Fruit fly (Drosophila melanogaster) whole organism, wandering third instar larva: ENCODE data around the gene Set.

Experiments used
- Abd-B ChIP-seq: fragments of >200 bp; optimal IDR thresholded peaks from 2 replicates; lab custom pipeline; 2017; ENCODE audit warnings: missing biosample characterization, missing genetic modification characterization
- CG32264 ChIP-seq: fragments of 200-800 bp; sonication (Bioruptor generic); optimal IDR thresholded peaks from 2 replicates; lab custom pipeline; 2016; ENCODE audit warnings: missing biosample characterization, missing genetic modification characterization
- CG9705 ChIP-seq: fragments of 200-800 bp; sonication (Bioruptor generic); optimal IDR thresholded peaks from 2 replicates; lab custom pipeline; 2018; ENCODE audit warnings: missing biosample characterization, mild to moderate bottlenecking, missing genetic modification characterization
- CrebA ChIP-seq: fragments of 200-800 bp; sonication (Bioruptor generic); optimal IDR thresholded peaks from 2 replicates; lab custom pipeline; 2016; ENCODE audit warnings: missing biosample characterization, mild to moderate bottlenecking, missing genetic modification characterization, borderline replicate concordance
- Dfd ChIP-seq: fragments of >200 bp; optimal IDR thresholded peaks from 2 replicates; lab custom pipeline; 2017; ENCODE audit warnings: missing biosample characterization, missing genetic modification characterization
- Dif ChIP-seq: fragments of 200-275, 200-300 bp; sonication (Bioruptor generic); optimal IDR thresholded peaks from 2 replicates; lab custom pipeline; 2018; ENCODE audit warnings: missing biosample characterization, missing genetic modification characterization; ENCODE audit not compliant: partially characterized antibody
- GATAd ChIP-seq: sonication (Bioruptor generic); optimal IDR thresholded peaks from 2 replicates; lab custom pipeline; 2016; ENCODE audit warnings: missing biosample characterization, missing genetic modification characterization
- HLH106 ChIP-seq: fragments of 200-800 bp; optimal IDR thresholded peaks from 3 replicates; lab custom pipeline; 2019; ENCODE audit warnings: missing biosample characterization, mild to moderate bottlenecking, missing genetic modification characterization, moderate library complexity
- Hnf4 ChIP-seq: fragments of 200-800 bp; sonication (Bioruptor generic); optimal IDR thresholded peaks from 2 replicates; lab custom pipeline; 2016; ENCODE audit warnings: missing biosample characterization, mild to moderate bottlenecking, missing genetic modification characterization
- Hr78 ChIP-seq: fragments of >200 bp; optimal IDR thresholded peaks from 2 replicates; lab custom pipeline; 2017; ENCODE audit warnings: missing biosample characterization, missing genetic modification characterization
- Hr83 ChIP-seq: fragments of 200-300 bp; sonication (Bioruptor generic); optimal IDR thresholded peaks from 2 replicates; lab custom pipeline; 2016; ENCODE audit warnings: missing biosample characterization, mild to moderate bottlenecking, missing genetic modification characterization, moderate library complexity; ENCODE audit not compliant: poor library complexity, severe bottlenecking
- Jra ChIP-seq: sonication (Bioruptor generic); optimal IDR thresholded peaks from 2 replicates; lab custom pipeline; 2016; ENCODE audit warnings: missing biosample characterization, missing genetic modification characterization
- Mio ChIP-seq: sonication (Bioruptor generic); optimal IDR thresholded peaks from 2 replicates; lab custom pipeline; 2016; ENCODE audit warnings: missing biosample characterization, missing genetic modification characterization
- Myc ChIP-seq: fragments of >200 bp; optimal IDR thresholded peaks from 2 replicates; lab custom pipeline; 2017
- N ChIP-seq: fragments of >200 bp; optimal IDR thresholded peaks from 2 replicates; lab custom pipeline; 2018; ENCODE audit warnings: missing biosample characterization, missing external identifiers, missing genetic modification characterization
- OdsH ChIP-seq: fragments of 200-800 bp; sonication (Bioruptor generic); optimal IDR thresholded peaks from 2 replicates; lab custom pipeline; 2016; ENCODE audit warnings: missing biosample characterization, mild to moderate bottlenecking, missing genetic modification characterization
- Rel ChIP-seq, 2 experiments: fragments of 200-800 bp; sonication (Bioruptor generic) in 1 of 2; optimal IDR thresholded peaks; 2 replicates in 1 of 2; 3 replicates in 1 of 2; lab custom pipeline; 2016 to 2019; ENCODE audit warnings: mild to moderate bottlenecking in 2 of 2, missing biosample characterization in 2 of 2, missing genetic modification characterization in 2 of 2, moderate library complexity in 1 of 2
- Sp1 ChIP-seq: fragments of 200-800 bp; sonication (Bioruptor generic); optimal IDR thresholded peaks from 3 replicates; lab custom pipeline; 2019; ENCODE audit warnings: missing biosample characterization, mild to moderate bottlenecking, missing genetic modification characterization, moderate library complexity
- Vsx2 ChIP-seq: fragments of 200-300, 225-300 bp; sonication (Bioruptor generic); optimal IDR thresholded peaks from 2 replicates; lab custom pipeline; 2018; ENCODE audit warnings: missing biosample characterization, missing genetic modification characterization; ENCODE audit not compliant: partially characterized antibody
- br ChIP-seq: fragments of 200-800 bp; sonication (Bioruptor generic); optimal IDR thresholded peaks from 2 replicates; lab custom pipeline; 2016; ENCODE audit warnings: missing biosample characterization, missing genetic modification characterization
- brk ChIP-seq: fragments of 200-800 bp; sonication (Bioruptor generic); optimal IDR thresholded peaks from 2 replicates; lab custom pipeline; 2016; ENCODE audit warnings: missing biosample characterization, mild to moderate bottlenecking, missing genetic modification characterization
- dl ChIP-seq, 2 experiments: fragments of 175-275, 200-275 bp in 1 of 2; fragments of 200-275 bp in 1 of 2; sonication (Bioruptor generic); optimal IDR thresholded peaks; lab custom pipeline; 2018; ENCODE audit warnings: mild to moderate bottlenecking in 2 of 2, missing biosample characterization in 2 of 2, missing genetic modification characterization in 2 of 2, moderate library complexity in 2 of 2; ENCODE audit not compliant: partially characterized antibody in 2 of 2, insufficient read depth in 1 of 2
- dmrt93B ChIP-seq: fragments of 200-800 bp; sonication (Bioruptor generic); optimal IDR thresholded peaks from 2 replicates; lab custom pipeline; 2018; ENCODE audit warnings: missing biosample characterization, mild to moderate bottlenecking, missing genetic modification characterization
- dsf ChIP-seq: sonication (Bioruptor generic); optimal IDR thresholded peaks from 2 replicates; lab custom pipeline; 2016; ENCODE audit warnings: missing biosample characterization, missing genetic modification characterization, borderline replicate concordance
- ey ChIP-seq: fragments of 200-800 bp; sonication (Bioruptor generic); optimal IDR thresholded peaks from 2 replicates; lab custom pipeline; 2016; ENCODE audit warnings: missing biosample characterization, missing genetic modification characterization
- foxo ChIP-seq, 2 experiments: fragments of 200-800 bp; sonication (Bioruptor generic); optimal IDR thresholded peaks; 2 replicates in 1 of 2; 3 replicates in 1 of 2; lab custom pipeline; 2016 to 2017; ENCODE audit warnings: missing biosample characterization in 2 of 2, missing genetic modification characterization in 2 of 2
- fru ChIP-seq: fragments of 200-800 bp; sonication (Bioruptor generic); optimal IDR thresholded peaks from 3 replicates; lab custom pipeline; 2016; ENCODE audit warnings: missing biosample characterization, mild to moderate bottlenecking, missing genetic modification characterization
- h ChIP-seq: fragments of 200-800 bp; sonication (Bioruptor generic); optimal IDR thresholded peaks from 3 replicates; lab custom pipeline; 2016; ENCODE audit warnings: missing biosample characterization, mild to moderate bottlenecking, missing genetic modification characterization
- jim ChIP-seq: fragments of 175-275, 200-325 bp; sonication (Bioruptor generic); optimal IDR thresholded peaks from 2 replicates; lab custom pipeline; 2016; ENCODE audit warnings: missing biosample characterization, mild to moderate bottlenecking, missing genetic modification characterization
- lola ChIP-seq: fragments of >200 bp; optimal IDR thresholded peaks from 2 replicates; lab custom pipeline; 2017; ENCODE audit warnings: missing biosample characterization, missing genetic modification characterization
- pan ChIP-seq: fragments of >200 bp; optimal IDR thresholded peaks from 2 replicates; lab custom pipeline; 2017
- psq ChIP-seq: fragments of 200-800 bp; sonication (Bioruptor generic); optimal IDR thresholded peaks from 3 replicates; lab custom pipeline; 2017; ENCODE audit warnings: missing biosample characterization, mild to moderate bottlenecking, missing genetic modification characterization, moderate library complexity
- rgr ChIP-seq: fragments of 200-800 bp; sonication (Bioruptor generic); optimal IDR thresholded peaks from 3 replicates; lab custom pipeline; 2016; ENCODE audit warnings: missing biosample characterization, mild to moderate bottlenecking, missing genetic modification characterization
- sage ChIP-seq: fragments of 200-800 bp; sonication (Bioruptor generic); optimal IDR thresholded peaks from 2 replicates; lab custom pipeline; 2016; ENCODE audit warnings: missing biosample characterization, mild to moderate bottlenecking, missing genetic modification characterization
- sv ChIP-seq: fragments of 200-800 bp; sonication (Bioruptor generic); optimal IDR thresholded peaks from 3 replicates; lab custom pipeline; 2016; ENCODE audit warnings: missing biosample characterization, missing genetic modification characterization
- tai ChIP-seq: sonication (Bioruptor generic); optimal IDR thresholded peaks from 2 replicates; lab custom pipeline; 2016; ENCODE audit warnings: missing biosample characterization, missing genetic modification characterization
- usp ChIP-seq: fragments of >200 bp; optimal IDR thresholded peaks from 2 replicates; lab custom pipeline; 2017; ENCODE audit warnings: missing biosample characterization, missing genetic modification characterization
- woc ChIP-seq: sonication (Bioruptor generic); optimal IDR thresholded peaks from 2 replicates; lab custom pipeline; 2016; ENCODE audit warnings: missing biosample characterization, mild to moderate bottlenecking, missing genetic modification characterization

Gene Set

DNA sequence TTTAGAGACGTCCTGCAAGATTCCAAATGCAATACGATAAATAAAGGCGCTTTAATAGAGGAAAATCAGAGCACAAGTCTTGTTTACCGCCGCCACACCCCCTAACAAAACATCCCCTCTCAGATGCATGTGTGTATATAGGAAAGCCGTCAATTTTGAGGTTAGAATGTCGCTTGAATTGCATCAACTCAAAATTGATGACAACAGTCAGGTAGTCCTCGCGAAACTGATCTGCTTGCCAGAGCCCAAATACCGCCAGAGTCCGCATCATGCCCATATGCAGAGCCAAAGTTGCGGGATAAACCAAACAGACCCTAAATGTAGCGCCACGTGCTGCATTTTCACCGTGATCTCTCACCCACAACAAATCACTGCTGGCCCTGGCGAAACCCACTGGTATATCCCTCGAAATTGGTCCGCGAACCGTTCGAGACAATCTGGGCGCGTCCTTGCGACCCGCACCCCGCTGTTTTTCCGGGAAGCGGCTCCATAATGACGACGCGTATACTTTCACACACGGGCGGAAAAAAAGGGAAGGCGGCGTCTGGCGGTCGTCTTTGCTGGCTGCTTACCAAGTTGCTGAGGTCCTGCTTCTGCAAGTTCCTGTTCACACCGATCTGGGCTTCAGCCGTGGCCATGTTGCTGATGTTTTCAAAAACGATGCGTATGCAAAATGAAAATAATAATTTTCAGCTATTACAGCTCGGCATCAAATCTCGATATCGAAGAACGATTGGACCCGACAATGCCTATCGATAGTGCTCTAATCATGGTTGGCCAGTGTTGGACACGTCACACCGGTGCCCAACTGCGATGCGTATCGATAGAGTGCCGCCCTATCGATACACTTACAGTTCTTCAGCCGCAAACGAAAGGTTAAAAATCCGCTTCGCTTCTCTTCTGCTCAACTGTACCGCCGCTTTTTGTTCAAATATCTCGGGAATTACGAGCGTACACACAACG lies at the start of gene Set, which contains the start of gene eIF2gamma:
Set (plus strand) TSS at position 843 of the 963 bp plus-strand sequence.
eIF2gamma (minus strand) TSS at position 749 of the 963 bp plus-strand sequence.
- TF ChIP-seq GATAd (GFP tag; lab: Kevin White, UChicago), result no peak
- no peak for TF ChIP-seq sage (GFP tag; lab: Kevin White, UChicago)
- no peak for TF ChIP-seq br (GFP tag; lab: Kevin White, UChicago)
- TF ChIP-seq HLH106 (tag; lab: Kevin White, UChicago), result peak; percentile 33
- TF ChIP-seq rgr (GFP tag; lab: Kevin White, UChicago), result no peak
- TF ChIP-seq OdsH (GFP tag; lab: Kevin White, UChicago), result peak; percentile 21
- TF ChIP-seq lola (GFP tag; lab: Kevin White, UChicago), result no peak
- TF ChIP-seq N (GFP tag; lab: Kevin White, UChicago), result no peak
- no peak for TF ChIP-seq Jra
- no peak for TF ChIP-seq pan
- TF ChIP-seq psq (GFP tag; lab: Kevin White, UChicago), result peak; percentile 14
- TF ChIP-seq dsf (GFP tag; lab: Kevin White, UChicago), result no peak
- peak; percentile 3 for TF ChIP-seq CG9705 (GFP tag; lab: Kevin White, UChicago)
- no peak for TF ChIP-seq brk
- no peak for TF ChIP-seq Rel (GFP tag; optimal IDR thresholded peaks at IDR 0.05; lab: Kevin White, UChicago)
- TF ChIP-seq Rel (tag; optimal IDR thresholded peaks at IDR 0.05; lab: Kevin White, UChicago), result peak; percentile 54
- TF ChIP-seq tai, result no peak
- TF ChIP-seq woc (GFP tag; lab: Kevin White, UChicago), result no peak
- no peak for TF ChIP-seq Dif (GFP tag; lab: Kevin White, UChicago)
- TF ChIP-seq foxo (GFP tag; optimal IDR thresholded peaks at IDR 0.05; lab: Kevin White, UChicago), result no peak
- TF ChIP-seq jim (GFP tag; lab: Kevin White, UChicago), result peak; percentile 25
- peak; percentile 92 for TF ChIP-seq Hr83
- no peak for TF ChIP-seq Sp1 (GFP tag; lab: Kevin White, UChicago)
- TF ChIP-seq dmrt93B (GFP tag; lab: Kevin White, UChicago), result no peak
- TF ChIP-seq Hr78 (GFP tag; lab: Kevin White, UChicago), result no peak
- TF ChIP-seq usp (GFP tag; lab: Kevin White, UChicago), result no peak
- no peak for TF ChIP-seq sv
- no peak for TF ChIP-seq Hnf4 (GFP tag; lab: Kevin White, UChicago)
- no peak for TF ChIP-seq h (GFP tag; lab: Kevin White, UChicago)
- TF ChIP-seq Abd-B (GFP tag; lab: Kevin White, UChicago), result no peak
- no peak for TF ChIP-seq Dfd (GFP tag; lab: Kevin White, UChicago)
- TF ChIP-seq CG32264, result no peak
- no peak for TF ChIP-seq fru (GFP tag; lab: Kevin White, UChicago)
- peak; percentile 10 for TF ChIP-seq Myc (lab: Kevin White, UChicago)
- no peak for TF ChIP-seq Mio
- no peak for TF ChIP-seq Vsx2 (GFP tag; lab: Kevin White, UChicago)
- TF ChIP-seq ey (GFP tag; lab: Kevin White, UChicago), result peak; percentile 42
- no peak for TF ChIP-seq CrebA (GFP tag; lab: Kevin White, UChicago)
- TF ChIP-seq dl (GFP tag; optimal IDR thresholded peaks at IDR 0.05; lab: Kevin White, UChicago; ENCODE audit: insufficient read depth in 1 of 2, partially characterized antibody in 2 of 2), result no peak
